Fruit fly (Drosophila melanogaster): ENCODE results near the gene CG13895.

Gene CG13895

dm6 chr3L:753568-754156 is 45.7 kb upstream of the CG13895 start (continued):
- TF ChIP-seq CG4820 (GFP tag; optimal IDR thresholded peaks at IDR 0.05): no peak
- TF ChIP-seq HHEX (GFP tag; optimal IDR thresholded peaks at IDR 0.05): no peak
- TF ChIP-seq twi (tag; optimal IDR thresholded peaks at IDR 0.05): peak; percentile 55
- no peak for TF ChIP-seq CG17912 (GFP tag; optimal IDR thresholded peaks at IDR 0.05)
- TF ChIP-seq fd102C (GFP tag; optimal IDR thresholded peaks at IDR 0.05): no peak
- no peak for TF ChIP-seq fru (optimal IDR thresholded peaks at IDR 0.05)
- TF ChIP-seq CG18262 (tag; optimal IDR thresholded peaks at IDR 0.05): no peak
- TF ChIP-seq CG1529 (GFP tag; optimal IDR thresholded peaks at IDR 0.05): no peak
- no peak for TF ChIP-seq Doc2 (GFP tag; IDR thresholded peaks at IDR 0.05)
- TF ChIP-seq H2.0 (GFP tag; IDR thresholded peaks at IDR 0.05): no peak
- TF ChIP-seq CG1603 (tag; optimal IDR thresholded peaks at IDR 0.05): no peak
- TF ChIP-seq CG15269 (tag; optimal IDR thresholded peaks at IDR 0.05): no peak
- no peak; the same call in 1 of the 2 replicates for TF ChIP-seq chm (GFP tag; IDR thresholded peaks at IDR 0.05)
- no peak for TF ChIP-seq Bgb (GFP tag; IDR thresholded peaks at IDR 0.05; ENCODE audit: partially characterized antibody)
- 0 out of 2 replicates have a peak, but pooled peaks have one; percentile 28 for TF ChIP-seq crol (GFP tag; IDR thresholded peaks at IDR 0.05)
- TF ChIP-seq CG18764 (GFP tag; optimal IDR thresholded peaks at IDR 0.05): no peak
- no peak for TF ChIP-seq dmrt99B (tag; optimal IDR thresholded peaks at IDR 0.05)
- no peak for TF ChIP-seq MBD-R2 (GFP tag; IDR thresholded peaks at IDR 0.05)
- TF ChIP-seq Pdp1 (GFP tag; optimal IDR thresholded peaks at IDR 0.05): no peak
- TF ChIP-seq Hsf (GFP tag; optimal IDR thresholded peaks at IDR 0.05): no peak
- no peak for TF ChIP-seq en (GFP tag; optimal IDR thresholded peaks at IDR 0.05)
- TF ChIP-seq sna (GFP tag; IDR thresholded peaks at IDR 0.05; ENCODE audit: partially characterized antibody): no peak
- no peak for TF ChIP-seq CG5180 (GFP tag; optimal IDR thresholded peaks at IDR 0.05)
- no peak for TF ChIP-seq CG4404 (GFP tag; IDR thresholded peaks at IDR 0.05)
- no peak for TF ChIP-seq CG6683 (GFP tag; optimal IDR thresholded peaks at IDR 0.05)
- TF ChIP-seq row (GFP tag; IDR thresholded peaks at IDR 0.05): no peak
- TF ChIP-seq sim (GFP tag; IDR thresholded peaks at IDR 0.05): 0 out of 2 replicates have a peak, but pooled peaks have one; percentile 12
- no peak for TF ChIP-seq CG7745 (tag; optimal IDR thresholded peaks at IDR 0.05)
- no peak for TF ChIP-seq shn (GFP tag; optimal IDR thresholded peaks at IDR 0.05)
- no peak for TF ChIP-seq tgo (GFP tag; IDR thresholded peaks at IDR 0.05)
- TF ChIP-seq D19B (GFP tag; optimal IDR thresholded peaks at IDR 0.05): no peak
- TF ChIP-seq dimm (GFP tag; IDR thresholded peaks at IDR 0.05): no peak
- peak in 1 of 2 experiments; percentile 83 for TF ChIP-seq tll (GFP tag; optimal IDR thresholded peaks at IDR 0.05)
- TF ChIP-seq CG6765 (GFP tag; optimal IDR thresholded peaks at IDR 0.05): no peak
- TF ChIP-seq CG7271 (tag; optimal IDR thresholded peaks at IDR 0.05): no peak
- TF ChIP-seq HmgZ (tag; optimal IDR thresholded peaks at IDR 0.05): no peak
- TF ChIP-seq sima (GFP tag; optimal IDR thresholded peaks at IDR 0.05): no peak
- no peak for TF ChIP-seq HLH54F (GFP tag; optimal IDR thresholded peaks at IDR 0.05)
- TF ChIP-seq dan (GFP tag; IDR thresholded peaks at IDR 0.05): no peak
- no peak for TF ChIP-seq emc (GFP tag; optimal IDR thresholded peaks at IDR 0.05)
- TF ChIP-seq dysf (GFP tag; IDR thresholded peaks at IDR 0.05): no peak
- 0 out of 2 replicates have a peak, but pooled peaks have one; percentile 14 for TF ChIP-seq CG11247 (GFP tag; IDR thresholded peaks at IDR 0.05)
- TF ChIP-seq gcm2 (GFP tag; optimal IDR thresholded peaks at IDR 0.05): no peak
- TF ChIP-seq Optix (GFP tag; IDR thresholded peaks at IDR 0.05): no peak
- no peak for TF ChIP-seq nerfin-1 (tag; optimal IDR thresholded peaks at IDR 0.05)
- no peak for TF ChIP-seq CG3838 (GFP tag; optimal IDR thresholded peaks at IDR 0.05)
- TF ChIP-seq CG2678 (tag; optimal IDR thresholded peaks at IDR 0.05): no peak
- TF ChIP-seq CG1602 (GFP tag; optimal IDR thresholded peaks at IDR 0.05): no peak
- TF ChIP-seq CG9797 (GFP tag; optimal IDR thresholded peaks at IDR 0.05): no peak
- TF ChIP-seq stc (GFP tag; IDR thresholded peaks at IDR 0.05): 0 out of 2 replicates have a peak, but pooled peaks have one; percentile 11
- no peak for TF ChIP-seq Spps (tag; optimal IDR thresholded peaks at IDR 0.05)

Measured in whole organism, embryonic.